Fruit fly (Drosophila melanogaster) whole organism, embryonic: ENCODE data around the gene Spn28Db.

Experiments used
- B-H1 ChIP-seq: fragments of 200-800 bp; sonication (Bioruptor generic); IDR thresholded peaks from 3 replicates; pipeline ENCODE4 v1.3.6; 2022; ENCODE audit warnings: missing biosample characterization, missing genetic modification characterization
- CG10543 ChIP-seq: fragments of 200-800 bp; sonication (Bioruptor generic); optimal IDR thresholded peaks from 3 replicates; lab custom pipeline; 2017; ENCODE audit warnings: missing biosample characterization, mild to moderate bottlenecking, missing genetic modification characterization, moderate library complexity
- CG11560 ChIP-seq: fragments of 200-800 bp; sonication (Bioruptor generic); IDR thresholded peaks from 3 replicates; pipeline ENCODE4 v1.3.6; 2022; ENCODE audit warnings: missing biosample characterization, missing genetic modification characterization
- CG11723 ChIP-seq: fragments of 200-800 bp; sonication (Bioruptor generic); optimal IDR thresholded peaks from 2 replicates; lab custom pipeline; 2017; ENCODE audit warnings: missing biosample characterization, mild to moderate bottlenecking, missing genetic modification characterization
- CG12071 ChIP-seq: fragments of 200-800 bp; sonication (Bioruptor generic); optimal IDR thresholded peaks from 3 replicates; lab custom pipeline; 2018; ENCODE audit warnings: missing biosample characterization, mild to moderate bottlenecking, missing genetic modification characterization
- CG12104 ChIP-seq: fragments of 200-800 bp; sonication (Bioruptor generic); optimal IDR thresholded peaks from 3 replicates; lab custom pipeline; 2016; ENCODE audit warnings: missing biosample characterization, missing genetic modification characterization
- CG12659 ChIP-seq: fragments of 200-800 bp; sonication (Bioruptor generic); optimal IDR thresholded peaks from 3 replicates; lab custom pipeline; 2017; ENCODE audit warnings: mild to moderate bottlenecking, missing biosample characterization, missing genetic modification reagents, missing genetic modification characterization
- CG14014 ChIP-seq: fragments of 200-800 bp; sonication (Bioruptor generic); IDR thresholded peaks from 2 replicates; pipeline ENCODE4 v1.3.6; 2022; ENCODE audit warnings: missing biosample characterization, missing genetic modification characterization
- CG15696 ChIP-seq: fragments of 200-800 bp; sonication (Bioruptor generic); optimal IDR thresholded peaks from 2 replicates; lab custom pipeline; 2019; ENCODE audit warnings: missing biosample characterization, mild to moderate bottlenecking, missing genetic modification characterization, moderate library complexity
- CG17359 ChIP-seq: fragments of 200-800 bp; sonication (Bioruptor generic); optimal IDR thresholded peaks from 3 replicates; lab custom pipeline; 2018; ENCODE audit warnings: missing biosample characterization, mild to moderate bottlenecking, missing genetic modification characterization, moderate library complexity
- CG2199 ChIP-seq: fragments of 200-800 bp; sonication (Bioruptor generic); IDR thresholded peaks from 3 replicates; pipeline ENCODE4 v1.3.6; 2022; ENCODE audit warnings: missing biosample characterization, missing genetic modification characterization
- CG2712 ChIP-seq: fragments of 200-800 bp; optimal IDR thresholded peaks from 3 replicates; lab custom pipeline; 2019; ENCODE audit warnings: missing biosample characterization, mild to moderate bottlenecking, missing genetic modification characterization, moderate library complexity
- CG30403 ChIP-seq: fragments of 200-800 bp; sonication (Bioruptor generic); optimal IDR thresholded peaks from 3 replicates; lab custom pipeline; 2016; ENCODE audit warnings: missing biosample characterization, missing genetic modification characterization
- CG3281 ChIP-seq: fragments of 200-800 bp; sonication (Bioruptor generic); optimal IDR thresholded peaks from 3 replicates; lab custom pipeline; 2017; ENCODE audit warnings: missing biosample characterization, mild to moderate bottlenecking, missing genetic modification characterization
- CG4328 ChIP-seq: fragments of 200-800 bp; sonication (Bioruptor generic); optimal IDR thresholded peaks from 3 replicates; lab custom pipeline; 2017; ENCODE audit warnings: missing biosample characterization, missing genetic modification reagents, missing genetic modification characterization
- CG4360 ChIP-seq: fragments of 200-800 bp; sonication (Bioruptor generic); IDR thresholded peaks from 2 replicates; pipeline ENCODE4 v1.3.6; 2022; ENCODE audit warnings: missing biosample characterization, missing genetic modification characterization
- CG6689 ChIP-seq: fragments of 200-800 bp; sonication (Bioruptor generic); IDR thresholded peaks from 2 replicates; pipeline ENCODE4 v1.3.6; 2022; ENCODE audit warnings: missing biosample characterization, missing genetic modification characterization
- CG7372 ChIP-seq: fragments of 200-800 bp; sonication (Bioruptor generic); IDR thresholded peaks from 2 replicates; pipeline ENCODE4 v1.3.6; 2022; ENCODE audit warnings: missing biosample characterization, missing genetic modification characterization
- CG8388 ChIP-seq: fragments of 200-800 bp; sonication (Bioruptor generic); optimal IDR thresholded peaks from 2 replicates; lab custom pipeline; 2019; ENCODE audit warnings: missing biosample characterization, mild to moderate bottlenecking, missing genetic modification characterization, moderate library complexity
- CG9727 ChIP-seq: fragments of 200-800 bp; sonication (Bioruptor generic); optimal IDR thresholded peaks from 3 replicates; lab custom pipeline; 2017; ENCODE audit warnings: missing biosample characterization, mild to moderate bottlenecking, missing genetic modification characterization
- CHES-1-like ChIP-seq: fragments of 200-800 bp; sonication (Bioruptor generic); optimal IDR thresholded peaks from 2 replicates; lab custom pipeline; 2016; ENCODE audit warnings: missing biosample characterization, missing genetic modification characterization
- Dip2 ChIP-seq: fragments of 200-800 bp; sonication (Bioruptor generic); IDR thresholded peaks from 2 replicates; pipeline ENCODE4 v1.3.6; 2022; ENCODE audit warnings: missing biosample characterization, missing genetic modification characterization
- E2f1 ChIP-seq: fragments of 200-800 bp; sonication (Bioruptor generic); IDR thresholded peaks from 2 replicates; pipeline ENCODE4 v1.3.6; 2022; ENCODE audit warnings: missing biosample characterization, missing genetic modification characterization
- Fer3 ChIP-seq: fragments of 200-800 bp; sonication (Bioruptor generic); optimal IDR thresholded peaks from 2 replicates; lab custom pipeline; 2018; ENCODE audit warnings: missing biosample characterization, mild to moderate bottlenecking, missing genetic modification characterization, moderate library complexity
- HLH54F ChIP-seq: fragments of 200-800 bp; sonication (Bioruptor generic); optimal IDR thresholded peaks from 3 replicates; lab custom pipeline; 2016; ENCODE audit warnings: missing biosample characterization, missing genetic modification characterization
- Hmr ChIP-seq: fragments of 200-800 bp; sonication (Bioruptor generic); optimal IDR thresholded peaks from 3 replicates; lab custom pipeline; 2017; ENCODE audit warnings: mild to moderate bottlenecking, missing biosample characterization, missing genetic modification reagents, missing genetic modification characterization
- Lpt ChIP-seq: fragments of >200 bp; optimal IDR thresholded peaks from 2 replicates; lab custom pipeline; 2018; ENCODE audit warnings: missing biosample characterization, missing genetic modification characterization
- Optix ChIP-seq: fragments of 200-800 bp; sonication (Bioruptor generic); IDR thresholded peaks from 3 replicates; pipeline ENCODE4 v1.3.6; 2022; ENCODE audit warnings: missing biosample characterization, missing genetic modification characterization
- Sin3A ChIP-seq: fragments of >200 bp; optimal IDR thresholded peaks from 2 replicates; lab custom pipeline; 2018
- Ssrp ChIP-seq: fragments of 200-800 bp; sonication (Bioruptor generic); optimal IDR thresholded peaks from 2 replicates; lab custom pipeline; 2018; ENCODE audit warnings: missing biosample characterization, mild to moderate bottlenecking, missing genetic modification characterization, moderate library complexity
- Vsx1 ChIP-seq: fragments of 200-800 bp; sonication (Bioruptor generic); optimal IDR thresholded peaks from 2 replicates; lab custom pipeline; 2017; ENCODE audit warnings: missing biosample characterization, mild to moderate bottlenecking, missing genetic modification characterization, missing genetic modification reagents
- ac ChIP-seq: fragments of 200-800 bp; sonication (Bioruptor generic); optimal IDR thresholded peaks from 3 replicates; lab custom pipeline; 2017; ENCODE audit warnings: missing biosample characterization, mild to moderate bottlenecking, missing genetic modification characterization
- ash1 ChIP-seq: fragments of 200-800 bp; sonication (Bioruptor generic); optimal IDR thresholded peaks from 2 replicates; lab custom pipeline; 2018; ENCODE audit warnings: missing biosample characterization, mild to moderate bottlenecking, missing genetic modification characterization
- az2 ChIP-seq: fragments of 200-800 bp; sonication (Bioruptor generic); optimal IDR thresholded peaks from 3 replicates; lab custom pipeline; 2016; ENCODE audit warnings: missing biosample characterization, missing genetic modification characterization
- chif ChIP-seq, 2 experiments: fragments of 200-800 bp; sonication (Bioruptor generic); optimal IDR thresholded peaks; 3 replicates each; lab custom pipeline; 2016; ENCODE audit warnings: missing biosample characterization in 2 of 2, missing genetic modification characterization in 2 of 2
- ci ChIP-seq: fragments of 200-800 bp; sonication (Bioruptor generic); IDR thresholded peaks from 3 replicates; pipeline ENCODE4 v1.3.6; 2022; ENCODE audit warnings: missing biosample characterization, missing genetic modification characterization
- disco-r ChIP-seq: fragments of 200-800 bp; sonication (Bioruptor generic); optimal IDR thresholded peaks from 2 replicates; lab custom pipeline; 2016; ENCODE audit warnings: missing biosample characterization, missing genetic modification characterization
- en ChIP-seq: fragments of 200-800 bp; sonication (Bioruptor generic); optimal IDR thresholded peaks from 2 replicates; lab custom pipeline; 2016; ENCODE audit warnings: missing biosample characterization, missing genetic modification characterization
- gcm ChIP-seq: fragments of 200-800 bp; sonication (Bioruptor generic); optimal IDR thresholded peaks from 2 replicates; lab custom pipeline; 2019; ENCODE audit warnings: missing biosample characterization, mild to moderate bottlenecking, missing genetic modification characterization, moderate library complexity
- grn ChIP-seq: fragments of 200-800 bp; sonication (Bioruptor generic); optimal IDR thresholded peaks from 3 replicates; lab custom pipeline; 2017; ENCODE audit warnings: missing biosample characterization, missing genetic modification characterization
- hkb ChIP-seq, 2 experiments: fragments of 200-800 bp in 1 of 2; fragments of >200 bp in 1 of 2; sonication (Bioruptor generic) in 1 of 2; IDR thresholded peaks in 1 of 2; optimal IDR thresholded peaks in 1 of 2; 2 replicates each; pipeline versions ENCODE4 v1.3.6 to Lab custom; 2017 to 2022; ENCODE audit warnings: missing biosample characterization in 1 of 2, missing genetic modification characterization in 1 of 2
- org-1 ChIP-seq: fragments of 200-800 bp; sonication (Bioruptor generic); optimal IDR thresholded peaks from 2 replicates; lab custom pipeline; 2017; ENCODE audit warnings: missing biosample characterization, missing genetic modification characterization
- pfk ChIP-seq: fragments of 200-800 bp; sonication (Bioruptor generic); optimal IDR thresholded peaks from 2 replicates; lab custom pipeline; 2018; ENCODE audit warnings: missing biosample characterization, mild to moderate bottlenecking, missing genetic modification characterization, moderate library complexity
- ro ChIP-seq: fragments of 200-800 bp; sonication (Bioruptor generic); IDR thresholded peaks from 2 replicates; pipeline ENCODE4 v1.3.6; 2022; ENCODE audit warnings: missing biosample characterization, missing genetic modification characterization
- row ChIP-seq: fragments of 200-800 bp; sonication (Bioruptor generic); IDR thresholded peaks from 3 replicates; pipeline ENCODE4 v1.3.6; 2022; ENCODE audit warnings: missing biosample characterization, missing genetic modification characterization
- scrt ChIP-seq: fragments of 200-800 bp; sonication (Bioruptor generic); optimal IDR thresholded peaks from 2 replicates; lab custom pipeline; 2018; ENCODE audit warnings: missing biosample characterization, mild to moderate bottlenecking, missing genetic modification characterization, moderate library complexity
- slbo ChIP-seq: fragments of 200-800 bp; sonication (Bioruptor generic); IDR thresholded peaks from 2 replicates; pipeline ENCODE4 v1.3.6; 2022; ENCODE audit warnings: missing biosample characterization, missing genetic modification characterization
- ssp ChIP-seq: fragments of 200-800 bp; sonication (Bioruptor generic); IDR thresholded peaks from 2 replicates; pipeline ENCODE4 v1.3.6; 2022; ENCODE audit warnings: missing biosample characterization, missing genetic modification characterization
- tgo ChIP-seq: fragments of 200-800 bp; sonication (Bioruptor generic); IDR thresholded peaks from 3 replicates; pipeline ENCODE4 v1.3.6; 2022; ENCODE audit warnings: missing biosample characterization, missing genetic modification characterization
- toy ChIP-seq: fragments of 200-800 bp; sonication (Bioruptor generic); IDR thresholded peaks from 2 replicates; pipeline ENCODE4 v1.3.6; 2022; ENCODE audit warnings: missing biosample characterization, missing genetic modification characterization
- zen ChIP-seq: fragments of 200-800 bp; sonication (Bioruptor generic); optimal IDR thresholded peaks from 3 replicates; lab custom pipeline; 2018; ENCODE audit warnings: missing biosample characterization, mild to moderate bottlenecking, missing genetic modification characterization, moderate library complexity
- zfh1 ChIP-seq: fragments of 200-800 bp; sonication (Bioruptor generic); IDR thresholded peaks from 3 replicates; pipeline ENCODE4 v1.3.6; 2022; ENCODE audit warnings: missing biosample characterization, missing genetic modification characterization

Gene Spn28Db

dm6 chr2L:7851609-7852008, 38.9 kb downstream of the Spn28Db start (continued):
- no peak for TF ChIP-seq zfh1 (GFP tag; lab: Robert Waterston, UW)
- TF ChIP-seq CHES-1-like (GFP tag; lab: Kevin White, UChicago): no peak
- no peak for TF ChIP-seq hkb (optimal IDR thresholded peaks at IDR 0.05; lab: Kevin White, UChicago)
- TF ChIP-seq hkb (GFP tag; IDR thresholded peaks at IDR 0.05; lab: Robert Waterston, UW): peak; percentile 38; the same call in 1 of the 2 replicates
- no peak for TF ChIP-seq CG15696
- no peak for TF ChIP-seq en (GFP tag; lab: Kevin White, UChicago)
- TF ChIP-seq Optix (GFP tag; lab: Robert Waterston, UW): 0 out of 3 replicates have a peak, but pooled peaks have one; percentile 20
- TF ChIP-seq zen: peak; percentile 22
- TF ChIP-seq Fer3 (tag; lab: Kevin White, UChicago): peak; percentile 19
- TF ChIP-seq CG30403 (GFP tag; lab: Kevin White, UChicago): peak; percentile 34
- TF ChIP-seq ac (GFP tag; lab: Kevin White, UChicago): no peak
- TF ChIP-seq B-H1: no peak
- no peak for TF ChIP-seq CG11560
- no peak for TF ChIP-seq CG12104 (GFP tag; lab: Kevin White, UChicago)
- peak; percentile 48 for TF ChIP-seq CG9727 (GFP tag; lab: Kevin White, UChicago)
- TF ChIP-seq CG2199 (GFP tag; lab: Robert Waterston, UW): no peak
- TF ChIP-seq row (GFP tag; lab: Robert Waterston, UW): peak; percentile 62
- TF ChIP-seq scrt: peak; percentile 1
- TF ChIP-seq Hmr (GFP tag; lab: Kevin White, UChicago): peak; percentile 52
- peak; percentile 22 for TF ChIP-seq az2 (GFP tag; lab: Kevin White, UChicago)
- TF ChIP-seq CG12071 (GFP tag; lab: Kevin White, UChicago): no peak
- no peak for TF ChIP-seq Sin3A (lab: Kevin White, UChicago)
- peak; percentile 21 for TF ChIP-seq CG3281 (GFP tag; lab: Kevin White, UChicago)
- TF ChIP-seq HLH54F (GFP tag; lab: Kevin White, UChicago): no peak
- peak; percentile 63 for TF ChIP-seq CG17359 (tag; lab: Kevin White, UChicago)
- no peak for TF ChIP-seq ash1 (GFP tag; lab: Kevin White, UChicago)
- no peak for TF ChIP-seq Vsx1
- TF ChIP-seq Dip2: no peak
- no peak for TF ChIP-seq CG7372 (GFP tag; lab: Robert Waterston, UW)
- peak; percentile 30; the same call in 1 of the 2 replicates for TF ChIP-seq CG6689 (GFP tag; lab: Robert Waterston, UW)
- TF ChIP-seq gcm: no peak
- TF ChIP-seq CG11723: no peak
- peak in 1 of 2 experiments; percentile 1 for TF ChIP-seq chif (GFP tag; optimal IDR thresholded peaks at IDR 0.05; lab: Kevin White, UChicago)
- no peak for TF ChIP-seq Lpt (GFP tag; lab: Kevin White, UChicago)
- no peak for TF ChIP-seq ro (GFP tag; lab: Robert Waterston, UW)
- peak; percentile 38 for TF ChIP-seq Ssrp (tag; lab: Kevin White, UChicago)
- TF ChIP-seq CG10543 (GFP tag; lab: Kevin White, UChicago): no peak
- TF ChIP-seq CG4328 (GFP tag; lab: Kevin White, UChicago): no peak
- 0 out of 2 replicates have a peak, but pooled peaks have one; percentile 10 for TF ChIP-seq ssp (GFP tag; lab: Robert Waterston, UW)
- TF ChIP-seq CG8388 (GFP tag; lab: Kevin White, UChicago): peak; percentile 28
- TF ChIP-seq disco-r: no peak
- TF ChIP-seq CG2712 (tag; lab: Kevin White, UChicago): peak; percentile 60
- no peak for TF ChIP-seq grn
- peak; percentile 49; the same call in 1 of the 3 replicates for TF ChIP-seq ci (GFP tag; lab: Robert Waterston, UW)
- no peak for TF ChIP-seq CG12659 (GFP tag; lab: Kevin White, UChicago)
- peak; percentile 50 for TF ChIP-seq tgo
- no peak for TF ChIP-seq CG14014 (GFP tag; lab: Robert Waterston, UW)
- TF ChIP-seq CG4360 (GFP tag; lab: Robert Waterston, UW): no peak
- no peak for TF ChIP-seq E2f1 (GFP tag; lab: Robert Waterston, UW)
- peak; percentile 19; the same call in 1 of the 2 replicates for TF ChIP-seq slbo (GFP tag; lab: Robert Waterston, UW)
- no peak for TF ChIP-seq toy
- TF ChIP-seq pfk (GFP tag; lab: Kevin White, UChicago): no peak
- peak; percentile 12 for TF ChIP-seq org-1
